Worm (Caenorhabditis elegans) whole organism, L2 larva: Measurements from ENCODE around the gene arle-14.

Experiments
- C34F6.9 ChIP-seq: fragments of 150-350 bp; optimal IDR thresholded peaks from 2 replicates; lab custom pipeline; 2014; ENCODE audit warnings: missing biosample characterization, missing genetic modification characterization
- F13H6.1 ChIP-seq: sonication (generic microtip); optimal IDR thresholded peaks from 2 replicates; lab custom pipeline; 2016; ENCODE audit warnings: missing genetic modification characterization, missing compliant biosample characterization
- R02D3.7 ChIP-seq: fragments of 150-350 bp; optimal IDR thresholded peaks from 2 replicates; lab custom pipeline; 2014; ENCODE audit warnings: missing biosample characterization, missing genetic modification characterization
- Y55F3AM.14 ChIP-seq: fragments of 200-800 bp; sonication (Bioruptor generic); optimal IDR thresholded peaks from 2 replicates; lab custom pipeline; 2018; ENCODE audit warnings: mild to moderate bottlenecking, missing genetic modification characterization, missing compliant biosample characterization
- ZK546.5 ChIP-seq: sonication (generic microtip); optimal IDR thresholded peaks from 2 replicates; lab custom pipeline; 2017; ENCODE audit warnings: missing biosample characterization, missing genetic modification characterization
- alr-1 ChIP-seq: fragments of 150-350 bp; optimal IDR thresholded peaks from 2 replicates; lab custom pipeline; 2014; ENCODE audit warnings: missing biosample characterization, missing genetic modification characterization
- aly-2 ChIP-seq: fragments of 150-350 bp; optimal IDR thresholded peaks from 2 replicates; lab custom pipeline; 2014; ENCODE audit warnings: missing biosample characterization, missing genetic modification characterization
- blmp-1 ChIP-seq: sonication (generic microtip); optimal IDR thresholded peaks from 2 replicates; lab custom pipeline; 2017; ENCODE audit warnings: missing genetic modification characterization, mild to moderate bottlenecking, missing compliant biosample characterization, antibody characterized with exemption, moderate library complexity; ENCODE audit not compliant: insufficient read depth
- ceh-16 ChIP-seq: fragments of 150-350 bp; optimal IDR thresholded peaks from 2 replicates; lab custom pipeline; 2014; ENCODE audit warnings: missing biosample characterization, missing genetic modification characterization
- ceh-82 ChIP-seq: fragments of 150-350 bp; optimal IDR thresholded peaks from 2 replicates; lab custom pipeline; 2014; ENCODE audit warnings: missing biosample characterization, missing genetic modification characterization
- crh-2 ChIP-seq: sonication (generic microtip); optimal IDR thresholded peaks from 2 replicates; lab custom pipeline; 2017; ENCODE audit warnings: missing biosample characterization, missing genetic modification characterization
- dmd-4 ChIP-seq: sonication (generic microtip); optimal IDR thresholded peaks from 2 replicates; lab custom pipeline; 2017; ENCODE audit warnings: missing biosample characterization, missing genetic modification characterization
- elt-3 ChIP-seq: sonication (generic microtip); optimal IDR thresholded peaks from 2 replicates; lab custom pipeline; 2017; ENCODE audit warnings: missing biosample characterization, missing genetic modification characterization
- fos-1 ChIP-seq: fragments of 150-350 bp; optimal IDR thresholded peaks from 2 replicates; lab custom pipeline; 2014; ENCODE audit warnings: missing biosample characterization, missing genetic modification characterization
- gmeb-1 ChIP-seq: fragments of 150-350 bp; optimal IDR thresholded peaks from 2 replicates; lab custom pipeline; 2014; ENCODE audit warnings: missing biosample characterization, missing genetic modification characterization
- lin-39 ChIP-seq: fragments of 150-350 bp; optimal IDR thresholded peaks from 2 replicates; lab custom pipeline; 2014; ENCODE audit warnings: missing biosample characterization, missing genetic modification reagents, missing genetic modification characterization
- lsy-2 ChIP-seq, 2 experiments: fragments of 150-350 bp in 1 of 2; sonication (generic microtip) in 1 of 2; optimal IDR thresholded peaks; 2 replicates each; lab custom pipeline; 2014 to 2017; ENCODE audit warnings: missing biosample characterization in 2 of 2, missing genetic modification characterization in 2 of 2
- mab-5 ChIP-seq: fragments of 150-350 bp; optimal IDR thresholded peaks from 2 replicates; lab custom pipeline; 2014; ENCODE audit warnings: missing biosample characterization, missing genetic modification characterization
- mbf-1 ChIP-seq: sonication (generic microtip); optimal IDR thresholded peaks from 2 replicates; lab custom pipeline; 2017; ENCODE audit warnings: missing biosample characterization, missing genetic modification characterization
- mdl-1 ChIP-seq, 2 experiments: fragments of 150-350 bp in 1 of 2; sonication (generic microtip) in 1 of 2; optimal IDR thresholded peaks; 2 replicates each; lab custom pipeline; 2017; ENCODE audit warnings: missing biosample characterization in 2 of 2, missing genetic modification characterization in 2 of 2
- nhr-10 ChIP-seq: sonication (generic microtip); optimal IDR thresholded peaks from 2 replicates; lab custom pipeline; 2017; ENCODE audit warnings: missing biosample characterization, missing genetic modification characterization
- nhr-11 ChIP-seq: fragments of 150-350 bp; optimal IDR thresholded peaks from 2 replicates; lab custom pipeline; 2014; ENCODE audit warnings: missing biosample characterization, missing genetic modification characterization
- nhr-12 ChIP-seq: fragments of 150-350 bp; optimal IDR thresholded peaks from 2 replicates; lab custom pipeline; 2014; ENCODE audit warnings: missing biosample characterization, missing genetic modification characterization
- nhr-129 ChIP-seq: fragments of 150-350 bp; optimal IDR thresholded peaks from 2 replicates; lab custom pipeline; 2014; ENCODE audit warnings: missing biosample characterization, missing genetic modification characterization
- nhr-21 ChIP-seq: fragments of 150-350 bp; optimal IDR thresholded peaks from 2 replicates; lab custom pipeline; 2014; ENCODE audit warnings: missing biosample characterization, missing genetic modification characterization
- nhr-23 ChIP-seq: fragments of 150-350 bp; optimal IDR thresholded peaks from 2 replicates; lab custom pipeline; 2014; ENCODE audit warnings: missing biosample characterization, missing genetic modification reagents, missing genetic modification characterization
- nhr-237 ChIP-seq: fragments of 150-350 bp; optimal IDR thresholded peaks from 2 replicates; lab custom pipeline; 2014; ENCODE audit warnings: missing biosample characterization, missing genetic modification characterization
- nhr-25 ChIP-seq: fragments of 150-350 bp; sonication (generic microtip); optimal IDR thresholded peaks from 3 replicates; lab custom pipeline; 2014; ENCODE audit warnings: missing biosample characterization, missing genetic modification characterization
- nhr-6 ChIP-seq: fragments of 150-350 bp; optimal IDR thresholded peaks from 2 replicates; lab custom pipeline; 2014; ENCODE audit warnings: missing biosample characterization, missing genetic modification characterization
- nhr-77 ChIP-seq: fragments of 150-350 bp; optimal IDR thresholded peaks from 2 replicates; lab custom pipeline; 2014; ENCODE audit warnings: missing biosample characterization, missing genetic modification characterization
- peb-1 ChIP-seq: fragments of 150-350 bp; optimal IDR thresholded peaks from 2 replicates; lab custom pipeline; 2014; ENCODE audit warnings: missing biosample characterization, missing genetic modification characterization
- sem-4 ChIP-seq: fragments of 150-350 bp; optimal IDR thresholded peaks from 2 replicates; lab custom pipeline; 2014; ENCODE audit warnings: missing biosample characterization, missing genetic modification reagents, missing genetic modification characterization
- skn-1 ChIP-seq: sonication (generic microtip); optimal IDR thresholded peaks from 2 replicates; lab custom pipeline; 2017; ENCODE audit warnings: missing biosample characterization, missing genetic modification characterization
- sma-9 ChIP-seq, 2 experiments: fragments of 150-350 bp in 1 of 2; sonication (generic microtip) in 1 of 2; optimal IDR thresholded peaks; 2 replicates each; lab custom pipeline; 2014 to 2016; ENCODE audit warnings: missing genetic modification characterization in 2 of 2, mild to moderate bottlenecking in 1 of 2, missing biosample characterization in 1 of 2, missing compliant biosample characterization in 1 of 2, missing genetic modification reagents in 1 of 2, moderate library complexity in 1 of 2
- snpc-4 ChIP-seq: fragments of 150-350 bp; optimal IDR thresholded peaks from 2 replicates; lab custom pipeline; 2014; ENCODE audit warnings: missing biosample characterization, missing genetic modification characterization
- unc-39 ChIP-seq: fragments of 150-350 bp; optimal IDR thresholded peaks from 2 replicates; lab custom pipeline; 2014; ENCODE audit warnings: missing biosample characterization, missing genetic modification characterization
- unc-55 ChIP-seq: fragments of 150-350 bp; sonication (generic microtip); optimal IDR thresholded peaks from 3 replicates; lab custom pipeline; 2014; ENCODE audit warnings: missing biosample characterization, missing genetic modification reagents, missing genetic modification characterization
- unc-62 ChIP-seq: fragments of 150-350 bp; optimal IDR thresholded peaks from 2 replicates; lab custom pipeline; 2014; ENCODE audit warnings: missing biosample characterization, missing genetic modification reagents, missing genetic modification characterization
- zag-1 ChIP-seq: fragments of 150-350 bp; optimal IDR thresholded peaks from 2 replicates; lab custom pipeline; 2014; ENCODE audit warnings: missing biosample characterization, missing genetic modification characterization
- ztf-11 ChIP-seq: sonication (generic microtip); optimal IDR thresholded peaks from 2 replicates; lab custom pipeline; 2017; ENCODE audit warnings: missing biosample characterization, missing genetic modification characterization
- ztf-4 ChIP-seq: fragments of 150-350 bp; optimal IDR thresholded peaks from 2 replicates; lab custom pipeline; 2014; ENCODE audit warnings: missing biosample characterization, missing genetic modification characterization

arle-14 gene

ce11 chrIII:5711881-5712643 lies 19.4 kb downstream of the arle-14 start:
- TF ChIP-seq skn-1 (tag; lab: Kevin White, UChicago) (no peak), unc-39 (tag; lab: Kevin White, UChicago) (no peak), C34F6.9 (tag; lab: Kevin White, UChicago) (no peak), F13H6.1 (tag; lab: Kevin White, UChicago) (no peak), snpc-4 (no peak), mab-5 (tag; lab: Kevin White, UChicago) (no peak)
- TF ChIP-seq, all 48 proteins: peak for 0

ce11 chrIII:5714230-5714983 lies 21.7 kb downstream of the arle-14 start, which contains the start of gene arf-1:
Gene arf-1, plus strand, starts transcription at chrIII:5714886.
- TF ChIP-seq nhr-129 (tag; lab: Kevin White, UChicago) (no peak), crh-2 (tag; lab: Kevin White, UChicago) (no peak), gmeb-1 (tag; lab: Kevin White, UChicago) (no peak), zag-1 (no peak), R02D3.7 (no peak), peb-1 (no peak), blmp-1 (tag; lab: Kevin White, UChicago) (no peak), nhr-77 (no peak), fos-1 (tag; lab: Kevin White, UChicago) (no peak), nhr-237 (no peak), dmd-4 (tag; lab: Kevin White, UChicago) (no peak), sem-4 (tag; lab: Kevin White, UChicago) (no peak), unc-39 (tag; lab: Kevin White, UChicago) (no peak)

ce11 chrIII:5714984-5715454 lies 22.3 kb downstream of the arle-14 start:
- TF ChIP-seq ceh-16 (tag; lab: Kevin White, UChicago) (no peak), unc-39 (tag; lab: Kevin White, UChicago) (no peak), zag-1 (no peak), nhr-77 (no peak), nhr-6 (tag; lab: Kevin White, UChicago) (peak; percentile 16), elt-3 (tag; lab: Kevin White, UChicago) (no peak), ztf-11 (tag; lab: Kevin White, UChicago) (no peak), nhr-21 (tag; lab: Kevin White, UChicago) (no peak), mdl-1 (tag; optimal IDR thresholded peaks at IDR 0.05; lab: Kevin White, UChicago) (no peak), nhr-11 (no peak), gmeb-1 (tag; lab: Kevin White, UChicago) (no peak), lsy-2 (tag; optimal IDR thresholded peaks at IDR 0.05; lab: Kevin White, UChicago) (no peak), aly-2 (no peak), sma-9 (GFP tag; optimal IDR thresholded peaks at IDR 0.05; lab: Kevin White, UChicago) (peak; percentile 2), sma-9 (tag; optimal IDR thresholded peaks at IDR 0.05; lab: Kevin White, UChicago) (no peak), ceh-82 (tag; lab: Kevin White, UChicago) (no peak), nhr-10 (no peak)

- TF ChIP-seq fos-1 (tag; lab: Kevin White, UChicago) (peak; percentile 54), unc-55 (GFP tag; lab: Kevin White, UChicago) (peak; percentile 83), ztf-4 (tag; lab: Kevin White, UChicago) (peak; percentile 7), sem-4 (tag; lab: Kevin White, UChicago) (peak; percentile 62), nhr-21 (tag; lab: Kevin White, UChicago) (peak; percentile 73), nhr-23 (tag; lab: Kevin White, UChicago) (no peak), mab-5 (tag; lab: Kevin White, UChicago) (no peak), snpc-4 (peak; percentile 26), peb-1 (no peak), ceh-16 (tag; lab: Kevin White, UChicago) (no peak), mdl-1 (tag; optimal IDR thresholded peaks at IDR 0.05; lab: Kevin White, UChicago) (peak; percentile 63 to 68), mbf-1 (tag; lab: Kevin White, UChicago) (no peak), alr-1 (tag; lab: Kevin White, UChicago) (no peak), zag-1 (no peak), dmd-4 (tag; lab: Kevin White, UChicago) (no peak), nhr-25 (tag; lab: Kevin White, UChicago) (peak; percentile 60), lsy-2 (tag; optimal IDR thresholded peaks at IDR 0.05; lab: Kevin White, UChicago) (peak in 1 of 2 experiments; percentile 64), ZK546.5 (tag; lab: Kevin White, UChicago) (no peak), F13H6.1 (tag; lab: Kevin White, UChicago) (peak; percentile 75), unc-62 (no peak), nhr-129 (tag; lab: Kevin White, UChicago) (peak; percentile 88), aly-2 (no peak), ztf-11 (tag; lab: Kevin White, UChicago) (no peak), C34F6.9 (tag; lab: Kevin White, UChicago) (peak; percentile 87), gmeb-1 (tag; lab: Kevin White, UChicago) (no peak), lin-39 (tag; lab: Kevin White, UChicago) (no peak), crh-2 (tag; lab: Kevin White, UChicago) (peak; percentile 51), R02D3.7 (no peak), Y55F3AM.14 (peak; percentile 70), unc-39 (tag; lab: Kevin White, UChicago) (no peak), nhr-12 (tag; lab: Kevin White, UChicago) (no peak), nhr-10 (no peak)
These were observed 22.8 kb downstream of the arle-14 start for ce11 chrIII:5715467-5715866.
